Worm (Caenorhabditis elegans) whole organism, L3 larva: ENCODE measurements around the gene R07E3.7.

Experiments used
- egl-27 ChIP-seq: sonication (generic microtip); optimal IDR thresholded peaks from 4 replicates; lab custom pipeline; 2017; ENCODE audit warnings: missing biosample characterization, missing genetic modification reagents, missing genetic modification characterization
- nhr-11 ChIP-seq: fragments of 150-350 bp; optimal IDR thresholded peaks from 2 replicates; lab custom pipeline; 2014; ENCODE audit warnings: missing biosample characterization, missing genetic modification characterization
- nhr-23 ChIP-seq: fragments of 150-350 bp; optimal IDR thresholded peaks from 2 replicates; lab custom pipeline; 2014; ENCODE audit warnings: missing biosample characterization, missing genetic modification reagents, missing genetic modification characterization
- nhr-67 ChIP-seq: fragments of 150-350 bp; optimal IDR thresholded peaks from 2 replicates; lab custom pipeline; 2014; ENCODE audit warnings: missing biosample characterization, missing genetic modification characterization
- unc-39 ChIP-seq: sonication (generic microtip); optimal IDR thresholded peaks from 4 replicates; lab custom pipeline; 2017; ENCODE audit warnings: missing biosample characterization, missing genetic modification characterization

DNA sequence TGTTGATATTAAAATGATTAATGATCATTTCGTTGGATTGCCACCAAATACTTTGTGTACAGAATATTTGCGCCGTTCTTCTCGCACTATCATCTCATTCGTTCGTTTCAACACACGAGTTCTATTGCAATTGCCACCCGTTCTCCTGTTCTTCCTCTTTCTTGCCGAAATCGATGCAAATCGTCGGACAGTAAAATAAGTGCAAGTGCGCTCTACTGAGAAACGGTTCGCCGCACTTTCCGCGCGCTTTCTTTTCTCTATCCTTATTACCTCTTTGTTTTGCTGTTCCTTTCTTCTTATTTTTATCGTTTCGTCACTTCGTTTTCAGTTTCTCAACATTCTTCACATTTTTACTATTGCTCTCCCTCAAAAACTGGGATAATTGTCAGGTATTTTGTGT, 35.6 kb upstream of the R07E3.7 start:
- no peak for TF ChIP-seq nhr-11 (tag; lab: Kevin White, UChicago)
- no peak for TF ChIP-seq unc-39 (tag; lab: Kevin White, UChicago)
- no peak for TF ChIP-seq nhr-67 (tag; lab: Kevin White, UChicago)
- no peak for TF ChIP-seq egl-27 (tag; lab: Kevin White, UChicago)
- no peak for TF ChIP-seq nhr-23
